Fruit fly (Drosophila melanogaster) whole organism, prepupa: ENCODE data around the gene Bace.

Experiments
- Blimp-1 ChIP-seq: fragments of 200-800 bp; sonication (Bioruptor generic); optimal IDR thresholded peaks from 3 replicates; lab custom pipeline; 2017; ENCODE audit warnings: missing biosample characterization, missing genetic modification characterization, mild to moderate bottlenecking, moderate library complexity, missing genetic modification reagents
- CG10669 ChIP-seq: fragments of 200-800 bp; sonication (Bioruptor generic); optimal IDR thresholded peaks from 3 replicates; lab custom pipeline; 2018; ENCODE audit warnings: missing biosample characterization, mild to moderate bottlenecking, missing genetic modification characterization, moderate library complexity
- CG11294 ChIP-seq: fragments of 200-800 bp; sonication (Bioruptor generic); IDR thresholded peaks from 2 replicates; pipeline ENCODE4 v1.3.6; 2022; ENCODE audit warnings: missing biosample characterization, missing genetic modification characterization
- CG11762 ChIP-seq: fragments of 200-800 bp; sonication (Bioruptor generic); optimal IDR thresholded peaks from 3 replicates; lab custom pipeline; 2016; ENCODE audit warnings: missing biosample characterization, missing genetic modification characterization; ENCODE audit not compliant: insufficient read depth
- CG11902 ChIP-seq: fragments of 200-800 bp; sonication (Bioruptor generic); optimal IDR thresholded peaks from 3 replicates; lab custom pipeline; 2016; ENCODE audit warnings: missing biosample characterization, missing genetic modification characterization
- CG16779 ChIP-seq: fragments of 200-800 bp; sonication (Bioruptor generic); optimal IDR thresholded peaks from 3 replicates; lab custom pipeline; 2017; ENCODE audit warnings: missing biosample characterization, mild to moderate bottlenecking, missing genetic modification characterization
- CG31627 ChIP-seq: fragments of 200-800 bp; sonication (Bioruptor generic); optimal IDR thresholded peaks from 3 replicates; lab custom pipeline; 2016; ENCODE audit warnings: missing biosample characterization, missing genetic modification characterization
- CG34406 ChIP-seq: fragments of 200-800 bp; sonication (Bioruptor generic); optimal IDR thresholded peaks from 3 replicates; lab custom pipeline; 2016; ENCODE audit warnings: missing biosample characterization, missing genetic modification characterization
- CG4318 ChIP-seq: fragments of 200-800 bp; sonication (Bioruptor generic); optimal IDR thresholded peaks from 3 replicates; lab custom pipeline; 2017; ENCODE audit warnings: missing biosample characterization, mild to moderate bottlenecking, missing genetic modification characterization
- CG6163 ChIP-seq: fragments of 200-800 bp; sonication (Bioruptor generic); IDR thresholded peaks from 3 replicates; pipeline ENCODE4 v1.3.6; 2022; ENCODE audit warnings: missing biosample characterization, missing genetic modification characterization
- CG6276 ChIP-seq: fragments of 200-800 bp; sonication (Bioruptor generic); optimal IDR thresholded peaks from 2 replicates; lab custom pipeline; 2017; ENCODE audit warnings: missing biosample characterization, mild to moderate bottlenecking, missing genetic modification characterization
- CG6808 ChIP-seq: fragments of 200-800 bp; sonication (Bioruptor generic); optimal IDR thresholded peaks from 3 replicates; lab custom pipeline; 2017; ENCODE audit warnings: missing biosample characterization, missing genetic modification characterization, mild to moderate bottlenecking, moderate library complexity, missing genetic modification reagents
- CG6854 ChIP-seq: fragments of 200-800 bp; sonication (Bioruptor generic); optimal IDR thresholded peaks from 2 replicates; lab custom pipeline; 2017; ENCODE audit warnings: missing biosample characterization, mild to moderate bottlenecking, missing genetic modification characterization
- CG7368 ChIP-seq: fragments of 200-800 bp; sonication (Bioruptor generic); optimal IDR thresholded peaks from 3 replicates; lab custom pipeline; 2016; ENCODE audit warnings: missing biosample characterization, missing genetic modification characterization
- CG8119 ChIP-seq: fragments of 200-800 bp; sonication (Bioruptor generic); IDR thresholded peaks from 3 replicates; pipeline ENCODE4 v1.3.6; 2022; ENCODE audit warnings: missing biosample characterization, missing genetic modification characterization
- CG8319 ChIP-seq: fragments of 200-800 bp; sonication (Bioruptor generic); optimal IDR thresholded peaks from 3 replicates; lab custom pipeline; 2016; ENCODE audit warnings: missing biosample characterization, missing genetic modification characterization
- CG8632 ChIP-seq: fragments of 200-800 bp; sonication (Bioruptor generic); optimal IDR thresholded peaks from 3 replicates; lab custom pipeline; 2016; ENCODE audit warnings: missing biosample characterization, missing genetic modification characterization
- CG9139 ChIP-seq: fragments of 200-800 bp; sonication (Bioruptor generic); optimal IDR thresholded peaks from 3 replicates; lab custom pipeline; 2017; ENCODE audit warnings: missing biosample characterization, mild to moderate bottlenecking, missing genetic modification characterization
- Eip78C ChIP-seq: fragments of 200-800 bp; sonication (Bioruptor generic); peaks from one replicate; lab custom pipeline; 2016; ENCODE audit warnings: missing biosample characterization, missing genetic modification characterization
- Ets21C ChIP-seq: fragments of 200-800 bp; sonication (Bioruptor generic); optimal IDR thresholded peaks from 3 replicates; lab custom pipeline; 2016; ENCODE audit warnings: missing biosample characterization, missing genetic modification characterization
- Ets96B ChIP-seq: fragments of 200-800 bp; optimal IDR thresholded peaks from 2 replicates; lab custom pipeline; 2019; ENCODE audit warnings: missing biosample characterization, mild to moderate bottlenecking, missing genetic modification characterization, moderate library complexity
- Hr38 ChIP-seq: sonication (Bioruptor generic); optimal IDR thresholded peaks from 2 replicates; lab custom pipeline; 2016; ENCODE audit warnings: missing biosample characterization, missing genetic modification characterization
- Hr4 ChIP-seq: fragments of 200-800 bp; sonication (Bioruptor generic); optimal IDR thresholded peaks from 3 replicates; lab custom pipeline; 2016; ENCODE audit warnings: missing biosample characterization, missing genetic modification characterization
- Lpt ChIP-seq: fragments of 200-800 bp; sonication (Bioruptor generic); optimal IDR thresholded peaks from 3 replicates; lab custom pipeline; 2016; ENCODE audit warnings: missing biosample characterization, missing genetic modification characterization
- Met ChIP-seq: fragments of 200-800 bp; sonication (Bioruptor generic); optimal IDR thresholded peaks from 3 replicates; lab custom pipeline; 2016; ENCODE audit warnings: missing biosample characterization, missing genetic modification characterization
- OdsH ChIP-seq: fragments of 200-800 bp; sonication (Bioruptor generic); optimal IDR thresholded peaks from 3 replicates; lab custom pipeline; 2016; ENCODE audit warnings: missing biosample characterization, missing genetic modification characterization
- Smox ChIP-seq: fragments of 200-800 bp; sonication (Bioruptor generic); optimal IDR thresholded peaks from 3 replicates; lab custom pipeline; 2016; ENCODE audit warnings: missing biosample characterization, missing genetic modification characterization
- Sox102F ChIP-seq: fragments of 200-800 bp; sonication (Bioruptor generic); optimal IDR thresholded peaks from 2 replicates; lab custom pipeline; 2016; ENCODE audit warnings: missing biosample characterization, mild to moderate bottlenecking, missing genetic modification characterization
- Sox14 ChIP-seq: fragments of 200-800 bp; sonication (Bioruptor generic); optimal IDR thresholded peaks from 3 replicates; lab custom pipeline; 2016; ENCODE audit warnings: missing biosample characterization, missing genetic modification characterization
- Sox15 ChIP-seq: fragments of 200-800 bp; sonication (Bioruptor generic); optimal IDR thresholded peaks from 3 replicates; lab custom pipeline; 2016; ENCODE audit warnings: missing biosample characterization, missing genetic modification characterization
- acj6 ChIP-seq: fragments of 200-800 bp; sonication (Bioruptor generic); optimal IDR thresholded peaks from 3 replicates; lab custom pipeline; 2016; ENCODE audit warnings: missing biosample characterization, missing genetic modification characterization
- cyc ChIP-seq: fragments of 200-800 bp; sonication (Bioruptor generic); optimal IDR thresholded peaks from 3 replicates; lab custom pipeline; 2016; ENCODE audit warnings: missing biosample characterization, missing genetic modification characterization
- dac ChIP-seq: fragments of 200-800 bp; sonication (Bioruptor generic); optimal IDR thresholded peaks from 2 replicates; lab custom pipeline; 2017; ENCODE audit warnings: missing biosample characterization, mild to moderate bottlenecking, missing genetic modification characterization
- dsx ChIP-seq: fragments of 200-800 bp; optimal IDR thresholded peaks from 3 replicates; lab custom pipeline; 2019; ENCODE audit warnings: missing biosample characterization, mild to moderate bottlenecking, missing genetic modification characterization, moderate library complexity; ENCODE audit not compliant: poor library complexity, severe bottlenecking
- eg ChIP-seq: fragments of 200-800 bp; sonication (Bioruptor generic); IDR thresholded peaks from 3 replicates; pipeline ENCODE4 v1.3.6; 2022; ENCODE audit warnings: missing biosample characterization, missing genetic modification characterization
- fkh ChIP-seq: fragments of 200-800 bp; sonication (Bioruptor generic); optimal IDR thresholded peaks from 3 replicates; lab custom pipeline; 2017; ENCODE audit warnings: missing biosample characterization, mild to moderate bottlenecking, missing genetic modification characterization, moderate library complexity
- lz ChIP-seq: fragments of 200-800 bp; sonication (Bioruptor generic); optimal IDR thresholded peaks from 3 replicates; lab custom pipeline; 2016; ENCODE audit warnings: missing biosample characterization, missing genetic modification characterization
- net ChIP-seq: fragments of 200-800 bp; sonication (Bioruptor generic); optimal IDR thresholded peaks from 3 replicates; lab custom pipeline; 2016; ENCODE audit warnings: missing biosample characterization, missing genetic modification characterization
- salr ChIP-seq, 2 experiments: fragments of 200-800 bp; sonication (Bioruptor generic); optimal IDR thresholded peaks; 3 replicates each; lab custom pipeline; 2016 to 2018; ENCODE audit warnings: missing biosample characterization in 2 of 2, missing genetic modification characterization in 2 of 2, mild to moderate bottlenecking in 1 of 2
- spab ChIP-seq: fragments of 200-800 bp; sonication (Bioruptor generic); optimal IDR thresholded peaks from 2 replicates; lab custom pipeline; 2017; ENCODE audit warnings: missing biosample characterization, mild to moderate bottlenecking, missing genetic modification characterization, missing genetic modification reagents
- svp ChIP-seq: fragments of 200-800 bp; sonication (Bioruptor generic); peaks from one replicate; lab custom pipeline; 2016; ENCODE audit warnings: missing biosample characterization, missing genetic modification characterization
- topi ChIP-seq: fragments of 200-800 bp; sonication (Bioruptor generic); optimal IDR thresholded peaks from 3 replicates; lab custom pipeline; 2016; ENCODE audit warnings: missing biosample characterization, missing genetic modification characterization
- vri ChIP-seq: fragments of 200-800 bp; sonication (Bioruptor generic); optimal IDR thresholded peaks from 3 replicates; lab custom pipeline; 2016; ENCODE audit warnings: missing biosample characterization, mild to moderate bottlenecking, missing genetic modification characterization

Gene Bace

dm6 chr2L:8468929-8469681, 27.0 kb downstream of the Bace start (continued):
- TF ChIP-seq dsx (GFP tag; lab: Kevin White, UChicago) = no peak
- no peak for TF ChIP-seq Ets96B (tag; lab: Kevin White, UChicago)
- no peak for TF ChIP-seq fkh
- TF ChIP-seq CG8632 (GFP tag; lab: Kevin White, UChicago) = peak; percentile 5
- TF ChIP-seq eg (GFP tag; lab: Robert Waterston, UW) = no peak
- no peak for TF ChIP-seq spab
- no peak for TF ChIP-seq CG4318
- TF ChIP-seq net (GFP tag; lab: Kevin White, UChicago) = no peak
- TF ChIP-seq CG6163 (GFP tag; lab: Robert Waterston, UW) = no peak
- no peak for TF ChIP-seq Hr38 (GFP tag; lab: Kevin White, UChicago)
- TF ChIP-seq lz = peak; percentile 23
- TF ChIP-seq CG10669 (GFP tag; lab: Kevin White, UChicago) = no peak
- TF ChIP-seq cyc (GFP tag; lab: Kevin White, UChicago) = peak; percentile 8
- peak; percentile 15 for TF ChIP-seq acj6 (GFP tag; lab: Kevin White, UChicago)
- TF ChIP-seq topi (GFP tag; lab: Kevin White, UChicago) = peak; percentile 47
- TF ChIP-seq CG31627 (GFP tag; lab: Kevin White, UChicago) = peak; percentile 36
- no peak for TF ChIP-seq CG8319 (GFP tag; lab: Kevin White, UChicago)
- no peak for TF ChIP-seq Lpt (GFP tag; lab: Kevin White, UChicago)
- no peak for TF ChIP-seq CG7368 (GFP tag; lab: Kevin White, UChicago)
- TF ChIP-seq vri (GFP tag; lab: Kevin White, UChicago) = peak; percentile 14
- no peak for TF ChIP-seq CG8119 (GFP tag; lab: Robert Waterston, UW)
- no peak for TF ChIP-seq Ets21C (GFP tag; lab: Kevin White, UChicago)
- no peak for TF ChIP-seq Hr4
- no peak for TF ChIP-seq CG6276 (GFP tag; lab: Kevin White, UChicago)
- TF ChIP-seq OdsH = peak; percentile 32
- TF ChIP-seq dac (GFP tag; lab: Kevin White, UChicago) = no peak
- TF ChIP-seq svp (GFP tag; lab: Kevin White, UChicago) = peak; percentile 68
- TF ChIP-seq Sox15 (GFP tag; lab: Kevin White, UChicago) = no peak
- no peak for TF ChIP-seq CG6808 (GFP tag; lab: Kevin White, UChicago)
- no peak for TF ChIP-seq CG11294 (GFP tag; lab: Robert Waterston, UW)
- no peak for TF ChIP-seq CG11762
- no peak for TF ChIP-seq CG34406 (GFP tag; lab: Kevin White, UChicago)

- TF ChIP-seq svp (GFP tag; lab: Kevin White, UChicago) (peak; percentile 30), CG31627 (GFP tag; lab: Kevin White, UChicago) (no peak), Eip78C (GFP tag; lab: Kevin White, UChicago) (peak; percentile 50), net (GFP tag; lab: Kevin White, UChicago) (no peak)
Observed at dm6 chr2L:8466643-8467042, 29.5 kb downstream of the Bace start, which contains the start of gene dachs. dachs (plus strand) TSS chr2L:8466817.

- TF ChIP-seq Met (GFP tag; lab: Kevin White, UChicago) (peak; percentile 77), Sox102F (GFP tag; lab: Kevin White, UChicago) (peak; percentile 58), cyc (GFP tag; lab: Kevin White, UChicago) (peak; percentile 62), Blimp-1 (GFP tag; lab: Kevin White, UChicago) (no peak), Eip78C (GFP tag; lab: Kevin White, UChicago) (peak; percentile 90), lz (peak; percentile 51), CG8632 (GFP tag; lab: Kevin White, UChicago) (peak; percentile 58), CG8119 (GFP tag; lab: Robert Waterston, UW) (peak; percentile 56; the same call in 1 of the 3 replicates), CG34406 (GFP tag; lab: Kevin White, UChicago) (peak; percentile 52), CG6808 (GFP tag; lab: Kevin White, UChicago) (peak; percentile 21), topi (GFP tag; lab: Kevin White, UChicago) (peak; percentile 75), CG11762 (no peak), CG16779 (tag; lab: Kevin White, UChicago) (peak; percentile 9), CG7368 (GFP tag; lab: Kevin White, UChicago) (peak; percentile 17), Ets96B (tag; lab: Kevin White, UChicago) (peak; percentile 67), CG11294 (GFP tag; lab: Robert Waterston, UW) (0 out of 2 replicates have a peak, but pooled peaks have one; percentile 16), CG9139 (GFP tag; lab: Kevin White, UChicago) (peak; percentile 0), Sox15 (GFP tag; lab: Kevin White, UChicago) (no peak), net (GFP tag; lab: Kevin White, UChicago) (peak; percentile 49), CG6163 (GFP tag; lab: Robert Waterston, UW) (peak; percentile 42), dac (GFP tag; lab: Kevin White, UChicago) (no peak), Lpt (GFP tag; lab: Kevin White, UChicago) (peak; percentile 18), salr (GFP tag; optimal IDR thresholded peaks at IDR 0.05; lab: Kevin White, UChicago) (peak in 1 of 2 experiments; percentile 2), CG6854 (no peak), Smox (GFP tag; lab: Kevin White, UChicago) (peak; percentile 73), Sox14 (peak; percentile 70), CG11902 (GFP tag; lab: Kevin White, UChicago) (peak; percentile 49), spab (no peak), CG8319 (GFP tag; lab: Kevin White, UChicago) (no peak)
Observed at dm6 chr2L:8464107-8464582, 32.0 kb downstream of the Bace start, which contains the start of gene prg. prg (plus strand) TSS chr2L:8464488.
